Fruit fly (Drosophila melanogaster): Measurements from ENCODE around the gene CG4678.

Gene CG4678

DNA sequence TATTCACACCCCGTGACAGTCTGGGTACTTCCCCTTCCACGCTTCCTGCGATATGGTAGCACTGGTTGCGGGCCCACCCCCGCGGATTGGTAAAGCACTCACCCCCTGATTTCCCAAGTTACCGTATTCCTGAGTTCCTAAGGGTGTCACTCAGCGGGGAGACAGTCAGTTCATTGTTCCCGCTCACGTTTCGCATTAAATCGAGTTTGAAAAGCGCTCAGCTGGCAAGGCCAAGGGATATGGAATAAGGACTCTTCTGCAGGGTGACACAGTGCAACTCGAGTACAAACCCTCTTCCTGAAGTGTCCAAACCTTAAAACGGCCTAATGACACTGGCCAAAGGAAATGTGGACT lies 7.8 kb upstream of the CG4678 start:
- TF ChIP-seq CG14710 (tag; optimal IDR thresholded peaks at IDR 0.05), result peak; percentile 32
- peak; percentile 60; the same call in 2 of the 3 replicates for TF ChIP-seq z (GFP tag; IDR thresholded peaks at IDR 0.05)
- peak; percentile 31 for TF ChIP-seq Med (GFP tag)
- no peak for TF ChIP-seq CG7372 (GFP tag; IDR thresholded peaks at IDR 0.05)
- TF ChIP-seq run (tag; optimal IDR thresholded peaks at IDR 0.05), result no peak
- TF ChIP-seq Dref (GFP tag; IDR thresholded peaks at IDR 0.05), result 0 out of 2 replicates have a peak, but pooled peaks have one; percentile 31
- TF ChIP-seq CG9932 (GFP tag; IDR thresholded peaks at IDR 0.05), result no peak
- TF ChIP-seq CG34224 (GFP tag; IDR thresholded peaks at IDR 0.05; ENCODE audit: partially characterized antibody), result no peak
- TF ChIP-seq E2f2 (GFP tag; IDR thresholded peaks at IDR 0.05), result 0 out of 2 replicates have a peak, but pooled peaks have one; percentile 9
- no peak for TF ChIP-seq Xbp1 (GFP tag; optimal IDR thresholded peaks at IDR 0.05)
- TF ChIP-seq pros (GFP tag; optimal IDR thresholded peaks at IDR 0.05), result peak; percentile 74

DNA sequence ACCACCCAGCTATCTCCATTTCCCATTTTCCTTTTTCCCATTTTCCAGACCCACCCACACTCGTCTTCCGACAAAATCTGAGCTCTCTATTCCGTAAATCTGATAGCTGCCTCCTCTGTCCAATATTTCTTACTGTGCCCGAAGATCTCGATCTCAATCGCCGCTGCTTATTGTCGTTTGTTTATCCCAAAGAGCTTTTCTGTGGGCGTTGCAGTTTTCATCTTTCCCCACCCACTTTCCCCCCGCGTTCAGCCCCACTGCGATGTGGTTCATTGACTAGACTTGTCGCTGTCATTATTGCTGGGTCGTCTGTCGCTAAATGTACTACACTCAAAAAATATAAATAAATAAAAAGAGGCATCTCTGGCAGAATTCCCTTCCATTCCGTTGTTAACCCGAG lies 6.6 kb upstream of the CG4678 start:
- no peak for TF ChIP-seq vvl (GFP tag; IDR thresholded peaks at IDR 0.05)
- no peak for TF ChIP-seq vfl (GFP tag; optimal IDR thresholded peaks at IDR 0.05)
- no peak for TF ChIP-seq CG10654 (GFP tag; optimal IDR thresholded peaks at IDR 0.05)
- TF ChIP-seq NfI (GFP tag; optimal IDR thresholded peaks at IDR 0.05), result no peak
- peak; percentile 90 for TF ChIP-seq sr (GFP tag; IDR thresholded peaks at IDR 0.05)
- TF ChIP-seq CG17385 (GFP tag; optimal IDR thresholded peaks at IDR 0.05), result no peak
- no peak for TF ChIP-seq CHES-1-like (GFP tag; optimal IDR thresholded peaks at IDR 0.05)
- peak; percentile 34 for TF ChIP-seq grn (GFP tag; optimal IDR thresholded peaks at IDR 0.05)

DNA sequence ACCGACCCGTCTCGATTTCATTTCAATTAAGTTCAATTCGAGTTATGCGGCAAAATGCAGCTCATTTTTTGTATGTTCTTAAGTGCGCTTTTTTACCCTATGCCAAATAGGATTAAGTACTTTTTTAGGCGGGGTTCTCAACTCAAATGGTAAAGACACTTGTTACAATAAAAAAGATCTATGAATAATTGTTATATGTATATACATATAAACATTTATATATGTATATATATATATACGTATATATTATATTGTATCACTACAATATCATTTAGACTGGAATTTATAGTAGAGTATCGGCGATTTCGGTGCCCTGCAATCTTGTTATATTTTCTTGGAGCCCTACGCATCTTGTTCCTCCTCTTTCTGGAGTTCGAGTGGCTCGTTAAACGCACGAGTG lies 6.0 kb upstream of the CG4678 start:
- peak; percentile 29 for TF ChIP-seq gem (tag; optimal IDR thresholded peaks at IDR 0.05)
- TF ChIP-seq kay (GFP tag; optimal IDR thresholded peaks at IDR 0.05), result no peak
- peak; percentile 92 for TF ChIP-seq D19A (tag; optimal IDR thresholded peaks at IDR 0.05)
- peak; percentile 25 for TF ChIP-seq fd96Cb (tag; optimal IDR thresholded peaks at IDR 0.05)
- no peak for TF ChIP-seq toy (GFP tag; IDR thresholded peaks at IDR 0.05)
- TF ChIP-seq Blimp-1 (GFP tag; optimal IDR thresholded peaks at IDR 0.05), result peak; percentile 29
- no peak for TF ChIP-seq CG16813 (GFP tag; IDR thresholded peaks at IDR 0.05; ENCODE audit: partially characterized antibody)
- no peak for TF ChIP-seq CG12071 (GFP tag; optimal IDR thresholded peaks at IDR 0.05)
- TF ChIP-seq lola (GFP tag; optimal IDR thresholded peaks at IDR 0.05), result no peak
- peak in 1 of 2 experiments; percentile 55 for TF ChIP-seq bsh (GFP tag; optimal IDR thresholded peaks at IDR 0.05)
- TF ChIP-seq Stat92E (GFP tag; optimal IDR thresholded peaks at IDR 0.05), result no peak
- TF ChIP-seq HLH54F (GFP tag; optimal IDR thresholded peaks at IDR 0.05), result no peak
- TF ChIP-seq eyg (GFP tag; optimal IDR thresholded peaks at IDR 0.05), result no peak
- TF ChIP-seq nmo (GFP tag; optimal IDR thresholded peaks at IDR 0.05), result peak; percentile 15
- TF ChIP-seq CG11085 (GFP tag; IDR thresholded peaks at IDR 0.05), result no peak
- no peak for TF ChIP-seq hth (optimal IDR thresholded peaks at IDR 0.05)
- TF ChIP-seq CG18619 (GFP tag; optimal IDR thresholded peaks at IDR 0.05), result no peak
- TF ChIP-seq CG2712 (tag; optimal IDR thresholded peaks at IDR 0.05), result peak; percentile 34

dm6 chrX:16690499-16690898 lies 5.4 kb upstream of the CG4678 start:
- TF ChIP-seq chif (GFP tag; optimal IDR thresholded peaks at IDR 0.05), result peak in 1 of 2 experiments; percentile 28
- TF ChIP-seq ci (GFP tag; IDR thresholded peaks at IDR 0.05), result peak; percentile 57; the same call in 1 of the 3 replicates
- TF ChIP-seq pnt (GFP tag; optimal IDR thresholded peaks at IDR 0.05), result peak; percentile 7
- 0 out of 2 replicates have a peak, but pooled peaks have one; percentile 32 for TF ChIP-seq peb (GFP tag; IDR thresholded peaks at IDR 0.05)
- TF ChIP-seq Xrp1 (GFP tag; IDR thresholded peaks at IDR 0.05), result peak; percentile 43; the same call in 1 of the 2 replicates
- no peak for TF ChIP-seq ash1 (GFP tag; optimal IDR thresholded peaks at IDR 0.05)
- TF ChIP-seq CG17359 (tag; optimal IDR thresholded peaks at IDR 0.05), result peak; percentile 42
- peak; percentile 27 for TF ChIP-seq dmrt99B (tag; optimal IDR thresholded peaks at IDR 0.05)
- no peak for TF ChIP-seq CG6791 (GFP tag; IDR thresholded peaks at IDR 0.05; ENCODE audit: partially characterized antibody)
- no peak for TF ChIP-seq Elba2 (GFP tag; optimal IDR thresholded peaks at IDR 0.05)
- peak; percentile 89 for TF ChIP-seq sens (GFP tag)
- TF ChIP-seq CG6683 (GFP tag; optimal IDR thresholded peaks at IDR 0.05), result no peak
- TF ChIP-seq Xbp1 (GFP tag; optimal IDR thresholded peaks at IDR 0.05), result peak; percentile 5
